Worm (Caenorhabditis elegans) whole organism, young adult: ENCODE results near the gene klp-12.
A peak's percentile ranks its signal among the peaks of the same experiment; 100 is the strongest.

Source experiments
- B0019.2 ChIP-seq: fragments of 200-800 bp; sonication (Bioruptor generic); conservative IDR thresholded peaks from 2 replicates; pipeline ENCODE4 v1.3.6; 2022; ENCODE audit warnings: missing genetic modification reagents, missing genetic modification characterization, missing compliant biosample characterization
- F33H1.4 ChIP-seq: fragments of 200-800 bp; sonication (Bioruptor generic); IDR thresholded peaks from 2 replicates; pipeline ENCODE4 v1.3.6; 2022; ENCODE audit warnings: missing genetic modification reagents, missing genetic modification characterization, missing compliant biosample characterization
- F52B5.7 ChIP-seq: sonication (generic microtip); optimal IDR thresholded peaks from 2 replicates; lab custom pipeline; 2016; ENCODE audit warnings: mild to moderate bottlenecking, missing genetic modification characterization, missing compliant biosample characterization
- F57C9.4 ChIP-seq: sonication (generic microtip); optimal IDR thresholded peaks from 2 replicates; lab custom pipeline; 2017; ENCODE audit warnings: mild to moderate bottlenecking, missing genetic modification characterization, missing compliant biosample characterization
- Y53G8AR.9 ChIP-seq: fragments of 200-800 bp; sonication (Bioruptor generic); conservative IDR thresholded peaks from 2 replicates; pipeline ENCODE4 v1.3.6; 2022; ENCODE audit warnings: missing genetic modification reagents, missing genetic modification characterization, missing compliant biosample characterization
- Y56A3A.18 ChIP-seq: fragments of 200-800 bp; sonication (Bioruptor generic); IDR thresholded peaks from 2 replicates; pipeline ENCODE4 v1.3.6; 2022; ENCODE audit warnings: missing genetic modification reagents, missing genetic modification characterization, missing compliant biosample characterization
- Y67H2A.10 ChIP-seq: fragments of 200-800 bp; sonication (Bioruptor generic); conservative IDR thresholded peaks from 2 replicates; pipeline ENCODE4 v1.3.6; 2022; ENCODE audit warnings: missing genetic modification reagents, missing genetic modification characterization, missing compliant biosample characterization
- Y79H2A.3 ChIP-seq: fragments of 200-800 bp; sonication (Bioruptor generic); conservative IDR thresholded peaks from 2 replicates; pipeline ENCODE4 v1.3.6; 2022; ENCODE audit warnings: missing genetic modification reagents, missing genetic modification characterization, missing compliant biosample characterization
- Y95B8A.8 ChIP-seq: fragments of 200-800 bp; sonication (Bioruptor generic); IDR thresholded peaks from 2 replicates; pipeline ENCODE4 v1.3.6; 2022; ENCODE audit warnings: missing genetic modification reagents, missing genetic modification characterization, missing compliant biosample characterization
- attf-3 ChIP-seq: fragments of 200-800 bp; sonication (Bioruptor generic); conservative IDR thresholded peaks from 2 replicates; pipeline ENCODE4 v1.3.6; 2022; ENCODE audit warnings: missing genetic modification reagents, missing genetic modification characterization, missing compliant biosample characterization
- attf-5 ChIP-seq: fragments of 200-800 bp; sonication (Bioruptor generic); optimal IDR thresholded peaks from 2 replicates; lab custom pipeline; 2018; ENCODE audit warnings: mild to moderate bottlenecking, missing genetic modification characterization, missing compliant biosample characterization
- cebp-1 ChIP-seq, 2 experiments: fragments of 200-800 bp in 1 of 2; sonication (Bioruptor generic) in 1 of 2; sonication (generic microtip) in 1 of 2; IDR thresholded peaks in 1 of 2; optimal IDR thresholded peaks in 1 of 2; 2 replicates each; pipeline versions ENCODE4 v1.3.6 to Lab custom; 2017 to 2022; ENCODE audit warnings: missing compliant biosample characterization in 2 of 2, missing genetic modification characterization in 2 of 2, mild to moderate bottlenecking in 1 of 2, missing genetic modification reagents in 1 of 2, moderate library complexity in 1 of 2
- ceh-58 ChIP-seq: fragments of 200-800 bp; sonication (Bioruptor generic); IDR thresholded peaks from 2 replicates; pipeline ENCODE4 v1.3.6; 2022; ENCODE audit warnings: missing genetic modification characterization, missing compliant biosample characterization
- egl-18 ChIP-seq: fragments of 200-800 bp; sonication (Bioruptor generic); IDR thresholded peaks from 2 replicates; pipeline ENCODE4 v1.3.6; 2022; ENCODE audit warnings: missing genetic modification reagents, missing genetic modification characterization, missing compliant biosample characterization
- egl-44 ChIP-seq: fragments of 200-800 bp; sonication (Bioruptor generic); IDR thresholded peaks from 2 replicates; pipeline ENCODE4 v1.3.6; 2022; ENCODE audit warnings: missing genetic modification reagents, missing genetic modification characterization, missing compliant biosample characterization
- fkh-3 ChIP-seq: sonication (generic microtip); optimal IDR thresholded peaks from 2 replicates; lab custom pipeline; 2016; ENCODE audit warnings: mild to moderate bottlenecking, missing genetic modification characterization, missing compliant biosample characterization
- gei-17 ChIP-seq: fragments of 200-800 bp; sonication (Bioruptor generic); optimal IDR thresholded peaks from 2 replicates; lab custom pipeline; 2018; ENCODE audit warnings: mild to moderate bottlenecking, missing genetic modification characterization, missing compliant biosample characterization
- hmg-1.2 ChIP-seq: fragments of 200-800 bp; sonication (Bioruptor generic); IDR thresholded peaks from 2 replicates; pipeline ENCODE4 v1.3.6; 2022; ENCODE audit warnings: missing genetic modification reagents, missing genetic modification characterization, missing compliant biosample characterization
- hrde-1 ChIP-seq: sonication (generic microtip); optimal IDR thresholded peaks from 2 replicates; lab custom pipeline; 2016; ENCODE audit warnings: missing genetic modification characterization, mild to moderate bottlenecking, missing compliant biosample characterization, moderate library complexity, missing genotype, missing genetic modification reagents, borderline replicate concordance
- let-607 ChIP-seq, 2 experiments: fragments of 200-800 bp in 1 of 2; sonication (Bioruptor generic) in 1 of 2; sonication (generic microtip) in 1 of 2; optimal IDR thresholded peaks; 2 replicates each; lab custom pipeline; 2016 to 2018; ENCODE audit warnings: mild to moderate bottlenecking in 2 of 2, missing compliant biosample characterization in 2 of 2, missing genetic modification characterization in 2 of 2, moderate library complexity in 2 of 2, missing genotype in 1 of 2
- lin-54 ChIP-seq: fragments of 200-800 bp; sonication (Bioruptor generic); optimal IDR thresholded peaks from 2 replicates; lab custom pipeline; 2018; ENCODE audit warnings: mild to moderate bottlenecking, missing genetic modification characterization, missing compliant biosample characterization
- mcd-1 ChIP-seq: fragments of 200-800 bp; sonication (Bioruptor generic); IDR thresholded peaks from 2 replicates; pipeline ENCODE4 v1.3.6; 2022; ENCODE audit warnings: missing genetic modification reagents, missing genetic modification characterization, missing compliant biosample characterization
- nhr-80 ChIP-seq: sonication (generic microtip); optimal IDR thresholded peaks from 2 replicates; lab custom pipeline; 2016; ENCODE audit warnings: missing genetic modification characterization, missing compliant biosample characterization
- nhr-90 ChIP-seq: sonication (generic microtip); optimal IDR thresholded peaks from 2 replicates; lab custom pipeline; 2016; ENCODE audit warnings: missing genotype, mild to moderate bottlenecking, missing genetic modification characterization, missing compliant biosample characterization
- somi-1 ChIP-seq: fragments of 200-800 bp; sonication (Bioruptor generic); optimal IDR thresholded peaks from 2 replicates; lab custom pipeline; 2018; ENCODE audit warnings: mild to moderate bottlenecking, missing genetic modification characterization, missing compliant biosample characterization
- tlf-1 ChIP-seq: fragments of 200-800 bp; sonication (Bioruptor generic); optimal IDR thresholded peaks from 2 replicates; lab custom pipeline; 2018; ENCODE audit warnings: mild to moderate bottlenecking, missing genetic modification characterization, missing compliant biosample characterization
- ztf-18 ChIP-seq: sonication (generic microtip); optimal IDR thresholded peaks from 2 replicates; lab custom pipeline; 2016; ENCODE audit warnings: missing genotype, mild to moderate bottlenecking, missing genetic modification characterization, missing compliant biosample characterization

Gene klp-12

DNA sequence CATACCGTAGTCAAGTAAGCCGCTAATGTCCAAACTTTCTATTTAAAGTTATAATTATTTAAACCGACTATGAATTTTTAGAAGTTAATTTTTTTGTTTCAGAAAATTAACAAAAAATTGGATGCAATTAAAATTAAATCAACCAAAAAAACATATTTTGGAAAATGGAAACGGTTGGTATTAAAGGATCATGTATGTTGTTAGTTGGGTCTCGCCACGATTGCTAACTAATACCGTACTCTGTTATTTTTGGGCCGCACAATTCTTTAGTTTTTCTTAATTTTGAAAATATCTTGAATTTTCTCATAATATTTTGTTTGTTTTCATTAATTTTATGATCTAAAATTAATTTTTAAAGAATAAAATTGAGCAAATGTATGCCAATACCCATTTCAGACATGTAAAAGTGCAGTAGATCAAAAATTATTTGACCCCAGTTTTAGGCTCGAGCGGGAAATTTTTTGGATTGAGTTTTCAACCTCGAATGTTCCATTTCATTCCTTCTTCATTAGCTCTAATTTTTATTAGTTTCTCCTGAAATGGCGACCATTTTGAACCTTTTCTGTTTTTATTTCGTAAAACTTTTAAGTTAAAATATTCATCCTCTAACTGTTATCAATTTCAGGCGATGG is 12.8 kb upstream of the klp-12 start, which contains the start of gene cbd-1 (continued):
- TF ChIP-seq Y95B8A.8 (0 out of 2 replicates have a peak, but pooled peaks have one; percentile 57), mcd-1 (GFP tag; lab: Robert Waterston, UW) (no peak), F57C9.4 (no peak), ztf-18 (tag; lab: Kevin White, UChicago) (no peak), Y56A3A.18 (GFP tag; lab: Robert Waterston, UW) (no peak), F33H1.4 (GFP tag; lab: Robert Waterston, UW) (peak; percentile 82), B0019.2 (GFP tag; lab: Robert Waterston, UW) (peak; percentile 26; the same call in 1 of the 2 replicates), egl-18 (GFP tag; lab: Robert Waterston, UW) (no peak), let-607 (tag; optimal IDR thresholded peaks at IDR 0.05; lab: Kevin White, UChicago) (no peak), lin-54 (peak; percentile 30), hrde-1 (tag; lab: Kevin White, UChicago) (no peak)

DNA sequence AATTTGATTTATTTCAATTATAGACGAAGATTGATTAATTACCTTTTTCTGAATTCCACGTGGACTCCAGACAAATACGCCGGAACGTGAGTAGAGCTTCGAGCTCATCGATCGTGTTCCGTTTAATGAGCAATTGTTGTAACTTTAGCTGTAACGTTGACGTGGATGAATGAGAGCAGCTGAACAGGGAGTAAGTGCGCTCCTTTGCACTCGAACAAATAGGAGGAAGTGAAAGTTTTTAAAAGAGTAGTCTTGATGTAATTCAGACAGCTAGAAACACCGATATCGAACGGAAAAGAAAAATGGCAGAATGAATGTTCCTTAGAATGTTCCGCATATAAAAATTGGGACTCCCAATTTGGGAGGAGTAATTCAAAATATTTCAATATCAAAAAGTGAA is 12.0 kb upstream of the klp-12 start, which contains the start of gene sec-31:
TSS of gene sec-31 (minus strand) at position 148 of the 400 bp plus-strand sequence.
- TF ChIP-seq somi-1 (GFP tag; lab: Kevin White, UChicago) (no peak), lin-54 (no peak), let-607 (tag; optimal IDR thresholded peaks at IDR 0.05; lab: Kevin White, UChicago) (peak in 1 of 2 experiments; percentile 29), mcd-1 (GFP tag; lab: Robert Waterston, UW) (peak; percentile 37)

DNA sequence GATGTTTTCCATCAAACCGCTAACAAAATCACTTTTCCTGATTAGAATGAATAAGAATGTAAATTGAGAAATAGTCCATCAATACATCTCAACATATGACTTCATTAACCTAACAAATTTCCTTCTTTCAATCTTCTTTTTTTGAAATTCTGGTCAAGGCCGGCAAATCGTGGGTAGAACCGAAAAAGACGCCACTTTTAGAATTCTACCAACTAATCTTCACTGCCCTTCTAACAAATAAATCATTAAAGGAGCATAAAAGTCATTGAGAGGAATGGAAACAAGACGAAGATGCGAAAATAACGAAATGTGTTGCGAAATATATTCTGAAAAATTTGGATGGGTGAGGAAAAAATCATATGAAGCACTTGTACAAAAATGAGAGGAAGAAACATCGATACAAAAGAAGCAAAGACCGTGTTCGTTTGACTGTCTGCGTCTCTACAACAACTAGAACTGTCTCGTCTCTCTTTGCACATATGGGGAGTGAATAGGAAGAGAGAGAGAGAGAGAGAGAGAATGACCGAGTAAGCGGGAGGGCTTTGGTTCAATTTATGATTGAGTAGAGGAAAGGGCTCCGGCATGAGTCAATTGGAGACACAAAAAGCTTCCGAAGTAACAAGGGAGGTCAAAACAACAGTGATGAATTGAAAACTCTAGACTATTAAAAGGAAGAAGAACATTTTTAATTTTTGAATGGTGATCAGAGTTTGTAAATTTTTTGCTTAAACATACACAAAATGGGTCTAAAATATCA is 4.3 kb upstream of the klp-12 start:
- TF ChIP-seq Y79H2A.3 (no peak), somi-1 (GFP tag; lab: Kevin White, UChicago) (no peak), cebp-1 (GFP tag; IDR thresholded peaks at IDR 0.05; lab: Robert Waterston, UW) (peak; percentile 90), cebp-1 (tag; optimal IDR thresholded peaks at IDR 0.05; lab: Kevin White, UChicago) (peak; percentile 96), attf-5 (GFP tag; lab: Kevin White, UChicago) (peak; percentile 28), nhr-80 (tag; lab: Kevin White, UChicago) (peak; percentile 45), mcd-1 (GFP tag; lab: Robert Waterston, UW) (no peak), Y67H2A.10 (GFP tag; lab: Robert Waterston, UW) (no peak), egl-44 (no peak), F52B5.7 (tag; lab: Kevin White, UChicago) (no peak), hmg-1.2 (GFP tag; lab: Robert Waterston, UW) (peak; percentile 87), attf-3 (GFP tag; lab: Robert Waterston, UW) (no peak), tlf-1 (GFP tag; lab: Kevin White, UChicago) (no peak), ceh-58 (GFP tag; lab: Robert Waterston, UW) (no peak)
- TF ChIP-seq, all 124 proteins: peak for 4

DNA sequence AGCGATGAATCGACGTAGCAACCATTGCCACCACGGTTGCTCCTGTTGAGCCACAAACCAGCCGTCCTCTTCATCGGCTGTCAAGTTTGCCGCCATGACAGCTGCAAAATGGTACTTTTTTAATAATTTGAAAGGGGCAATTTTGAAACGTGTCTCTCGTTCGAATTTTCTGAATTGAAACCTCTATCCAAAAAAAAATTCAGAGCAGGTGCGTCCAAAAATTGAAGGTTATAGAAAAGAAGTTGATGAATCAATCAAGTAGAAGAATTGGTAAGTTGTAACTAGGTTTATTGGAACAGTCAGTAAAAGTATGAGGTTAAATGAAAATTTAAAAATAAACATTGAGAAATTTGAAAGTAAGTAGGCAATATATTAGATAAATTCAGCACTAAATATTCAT is 1.7 kb upstream of the klp-12 start, which contains the start of gene T01G1.4:
TSS of gene T01G1.4 (minus strand) at position 101 of the 400 bp plus-strand sequence.
- TF ChIP-seq fkh-3 (tag; lab: Kevin White, UChicago) = no peak
- no peak for TF ChIP-seq nhr-90 (tag; lab: Kevin White, UChicago)
- TF ChIP-seq egl-18 (GFP tag; lab: Robert Waterston, UW) = no peak
- no peak for TF ChIP-seq F52B5.7 (tag; lab: Kevin White, UChicago)
- TF ChIP-seq gei-17 (GFP tag; lab: Kevin White, UChicago) = no peak

DNA sequence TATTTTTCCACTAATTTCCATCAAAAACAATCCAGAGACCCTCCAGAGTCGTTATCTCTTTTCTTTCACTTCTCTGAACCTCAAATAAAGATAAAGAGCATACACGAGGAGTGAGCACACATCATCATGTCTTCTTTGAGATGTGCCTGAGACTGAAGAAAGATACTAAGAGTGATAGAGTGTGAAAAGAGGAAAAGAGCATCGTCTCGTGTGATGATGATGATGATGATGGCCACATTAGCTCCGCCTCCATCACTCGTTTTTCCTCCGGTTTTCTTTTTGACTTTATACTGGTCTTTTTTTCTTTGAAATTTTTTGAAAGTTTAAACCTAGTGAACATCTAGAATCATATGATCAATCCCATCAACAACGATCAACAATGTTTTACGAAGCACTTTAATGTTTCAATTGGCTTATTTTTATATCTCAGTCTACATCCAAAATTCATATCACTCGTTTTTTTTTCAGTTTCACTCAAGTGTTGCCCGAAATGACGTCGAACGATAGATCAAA is 5.7 kb downstream of the klp-12 start, which contains the start of gene T01G1.2:
TSS of gene T01G1.2 (plus strand) at position 463 of the 513 bp plus-strand sequence.
- no peak for TF ChIP-seq Y53G8AR.9 (GFP tag; lab: Robert Waterston, UW)
